Worm (Caenorhabditis elegans): ENCODE results near the gene srh-104.

- TF ChIP-seq lin-11 (tag; optimal IDR thresholded peaks at IDR 0.05) (no peak), ceh-30 (tag; optimal IDR thresholded peaks at IDR 0.05) (no peak), pag-3 (tag; optimal IDR thresholded peaks at IDR 0.05; ENCODE audit: borderline replicate concordance) (no peak), ceh-14 (tag; optimal IDR thresholded peaks at IDR 0.05) (no peak), ceh-31 (tag; optimal IDR thresholded peaks at IDR 0.05) (no peak), ceh-48 (tag; optimal IDR thresholded peaks at IDR 0.05) (no peak), syd-9 (tag; optimal IDR thresholded peaks at IDR 0.05) (no peak), madf-2 (tag; optimal IDR thresholded peaks at IDR 0.05) (no peak), elt-2 (tag; optimal IDR thresholded peaks at IDR 0.05) (no peak), ama-1 (optimal IDR thresholded peaks at IDR 0.05) (no peak), ets-4 (tag; optimal IDR thresholded peaks at IDR 0.05) (no peak), hlh-8 (tag; optimal IDR thresholded peaks at IDR 0.05) (no peak), sox-4 (tag; optimal IDR thresholded peaks at IDR 0.05) (no peak), pha-2 (tag; optimal IDR thresholded peaks at IDR 0.05) (no peak)
Observed at ce11 chrV:16258142-16258541, 14.2 kb upstream of the srh-104 start, which contains the start of gene nhr-218.
